Worm (Caenorhabditis elegans) whole organism, L3 larva: ENCODE measurements around the gene K02C4.5.
A peak's percentile ranks its signal among the peaks of the same experiment; 100 is the strongest.

Source experiments
- R02D3.7 ChIP-seq: fragments of 150-350 bp; optimal IDR thresholded peaks from 2 replicates; lab custom pipeline; 2014; ENCODE audit warnings: missing biosample characterization, missing genetic modification characterization
- nhr-237 ChIP-seq: fragments of 150-350 bp; optimal IDR thresholded peaks from 2 replicates; lab custom pipeline; 2014; ENCODE audit warnings: missing biosample characterization, missing genetic modification characterization
- pqm-1 ChIP-seq: fragments of 150-350 bp; optimal IDR thresholded peaks from 2 replicates; lab custom pipeline; 2017; ENCODE audit warnings: missing biosample characterization, missing genetic modification characterization, inconsistent platforms
- zag-1 ChIP-seq: fragments of 150-350 bp; optimal IDR thresholded peaks from 2 replicates; lab custom pipeline; 2014; ENCODE audit warnings: missing biosample characterization, missing genetic modification characterization
- ztf-4 ChIP-seq: fragments of 150-350 bp; optimal IDR thresholded peaks from 2 replicates; lab custom pipeline; 2014; ENCODE audit warnings: missing biosample characterization, missing genetic modification characterization

- TF ChIP-seq pqm-1 (tag; lab: Kevin White, UChicago) (peak; percentile 95), ztf-4 (tag; lab: Kevin White, UChicago) (no peak), nhr-237 (no peak), zag-1 (tag; lab: Kevin White, UChicago) (no peak), R02D3.7 (tag; lab: Kevin White, UChicago) (no peak)
Measured at ce11 chrII:8127290-8127689, 49.1 kb downstream of the K02C4.5 start.
